Worm (Caenorhabditis elegans) whole organism, midembryonic: ENCODE data around the gene grd-9.

ENCODE experiments used
- T22C8.4 ChIP-seq: fragments of 200-800 bp; sonication (Bioruptor generic); IDR thresholded peaks from 2 replicates; pipeline ENCODE4 v1.3.6; 2022; ENCODE audit warnings: missing genetic modification characterization, missing compliant biosample characterization
- cog-1 ChIP-seq: sonication (generic microtip); optimal IDR thresholded peaks from 2 replicates; lab custom pipeline; 2016; ENCODE audit warnings: missing genetic modification characterization, missing compliant biosample characterization
- flt-1 ChIP-seq: fragments of 200-800 bp; sonication (Bioruptor generic); IDR thresholded peaks from 2 replicates; pipeline ENCODE4 v1.3.6; 2022; ENCODE audit warnings: missing genetic modification characterization, missing compliant biosample characterization
- klf-2 ChIP-seq: fragments of 200-800 bp; sonication (Bioruptor generic); conservative IDR thresholded peaks from 2 replicates; pipeline ENCODE4 v1.3.6; 2022; ENCODE audit warnings: missing genetic modification reagents, missing genetic modification characterization, missing compliant biosample characterization
- med-1 ChIP-seq: sonication (generic microtip); optimal IDR thresholded peaks from 2 replicates; lab custom pipeline; 2017; ENCODE audit warnings: missing genetic modification characterization, mild to moderate bottlenecking, missing compliant biosample characterization, antibody characterized with exemption, missing genetic modification reagents; ENCODE audit not compliant: insufficient read depth
- ref-1 ChIP-seq: fragments of 200-800 bp; sonication (Bioruptor generic); conservative IDR thresholded peaks from 2 replicates; pipeline ENCODE4 v1.3.6; 2022; ENCODE audit warnings: missing genetic modification reagents, missing genetic modification characterization, missing compliant biosample characterization
- tab-1 ChIP-seq: fragments of 200-800 bp; sonication (Bioruptor generic); IDR thresholded peaks from 2 replicates; pipeline ENCODE4 v1.3.6; 2022; ENCODE audit warnings: missing genetic modification characterization, missing compliant biosample characterization
- ztf-23 ChIP-seq: fragments of 200-800 bp; sonication (Bioruptor generic); IDR thresholded peaks from 2 replicates; pipeline ENCODE4 v1.3.6; 2022; ENCODE audit warnings: missing genetic modification reagents, missing genetic modification characterization, missing compliant biosample characterization
- ztf-29 ChIP-seq: fragments of 200-800 bp; sonication (Bioruptor generic); IDR thresholded peaks from 2 replicates; pipeline ENCODE4 v1.3.6; 2022; ENCODE audit warnings: missing genetic modification reagents, missing genetic modification characterization, missing compliant biosample characterization

grd-9 gene

ce11 chrV:5936691-5937090 is 41.6 kb downstream of the grd-9 start, which contains the start of the genes M03F8.5 and M03F8.7:
Gene M03F8.5 (minus strand): TSS chrV:5936791.
Gene M03F8.7 (plus strand): TSS chrV:5936939.
- TF ChIP-seq T22C8.4 (GFP tag; lab: Robert Waterston, UW) (no peak), ztf-29 (GFP tag; lab: Robert Waterston, UW) (no peak), klf-2 (no peak)

- TF ChIP-seq flt-1 (no peak), med-1 (GFP tag; lab: Kevin White, UChicago) (no peak), ztf-23 (GFP tag; lab: Robert Waterston, UW) (no peak), T22C8.4 (GFP tag; lab: Robert Waterston, UW) (no peak), ref-1 (no peak), tab-1 (no peak)
Observed at ce11 chrV:5939503-5940072, 44.5 kb downstream of the grd-9 start, which contains the start of gene syf-3. Gene syf-3 (plus strand): TSS chrV:5940022.

ce11 chrV:5943167-5943566 is 48.0 kb downstream of the grd-9 start, which contains the start of gene pst-1:
Gene pst-1 (plus strand): TSS chrV:5943467.
- TF ChIP-seq tab-1 (no peak), ref-1 (no peak), med-1 (GFP tag; lab: Kevin White, UChicago) (no peak), ztf-23 (GFP tag; lab: Robert Waterston, UW) (no peak), flt-1 (no peak), cog-1 (no peak), T22C8.4 (GFP tag; lab: Robert Waterston, UW) (no peak), ztf-29 (GFP tag; lab: Robert Waterston, UW) (no peak), klf-2 (no peak)
